Fruit fly (Drosophila melanogaster) whole organism, embryonic: Measurements from ENCODE around the gene CG2224.

ENCODE experiments used
- CG11093 ChIP-seq: fragments of 200-800 bp; sonication (Bioruptor generic); IDR thresholded peaks from 3 replicates; pipeline ENCODE4 v1.3.6; 2022; ENCODE audit warnings: missing biosample characterization, missing genetic modification characterization
- CG11398 ChIP-seq: fragments of 200-800 bp; sonication (Bioruptor generic); optimal IDR thresholded peaks from 2 replicates; lab custom pipeline; 2016; ENCODE audit warnings: missing biosample characterization, missing genetic modification characterization
- CG12104 ChIP-seq: fragments of 200-800 bp; sonication (Bioruptor generic); optimal IDR thresholded peaks from 3 replicates; lab custom pipeline; 2016; ENCODE audit warnings: missing biosample characterization, missing genetic modification characterization
- CG13123 ChIP-seq: fragments of 200-800 bp; sonication (Bioruptor generic); optimal IDR thresholded peaks from 2 replicates; lab custom pipeline; 2016; ENCODE audit warnings: missing biosample characterization, missing genetic modification characterization
- CG14710 ChIP-seq: fragments of 200-800 bp; sonication (Bioruptor generic); optimal IDR thresholded peaks from 3 replicates; lab custom pipeline; 2019; ENCODE audit warnings: missing biosample characterization, mild to moderate bottlenecking, missing genetic modification characterization, moderate library complexity
- CG15269 ChIP-seq: fragments of 200-800 bp; sonication (Bioruptor generic); optimal IDR thresholded peaks from 2 replicates; lab custom pipeline; 2018; ENCODE audit warnings: missing biosample characterization, mild to moderate bottlenecking, missing genetic modification characterization, moderate library complexity
- CG1529 ChIP-seq: fragments of 200-800 bp; sonication (Bioruptor generic); optimal IDR thresholded peaks from 3 replicates; lab custom pipeline; 2018; ENCODE audit warnings: missing biosample characterization, missing genetic modification characterization
- CG1647 ChIP-seq: fragments of 200-800 bp; sonication (Bioruptor generic); optimal IDR thresholded peaks from 3 replicates; lab custom pipeline; 2016; ENCODE audit warnings: missing biosample characterization, missing genetic modification characterization
- CG17186 ChIP-seq: fragments of 200-800 bp; sonication (Bioruptor generic); optimal IDR thresholded peaks from 3 replicates; lab custom pipeline; 2017; ENCODE audit warnings: missing biosample characterization, missing genetic modification reagents, missing genetic modification characterization
- CG17385 ChIP-seq: fragments of 200-800 bp; sonication (Bioruptor generic); optimal IDR thresholded peaks from 3 replicates; lab custom pipeline; 2018; ENCODE audit warnings: missing biosample characterization, mild to moderate bottlenecking, missing genetic modification characterization
- CG17802 ChIP-seq: fragments of 200-800 bp; sonication (Bioruptor generic); optimal IDR thresholded peaks from 2 replicates; lab custom pipeline; 2018; ENCODE audit warnings: missing biosample characterization, mild to moderate bottlenecking, missing genetic modification characterization, moderate library complexity
- CG1832 ChIP-seq: fragments of 200-800 bp; sonication (Bioruptor generic); optimal IDR thresholded peaks from 2 replicates; lab custom pipeline; 2017; ENCODE audit warnings: missing biosample characterization, mild to moderate bottlenecking, missing genetic modification characterization, inconsistent platforms
- CG2116 ChIP-seq: fragments of 200-800 bp; sonication (Bioruptor generic); optimal IDR thresholded peaks from 3 replicates; lab custom pipeline; 2018; ENCODE audit warnings: missing biosample characterization, mild to moderate bottlenecking, missing genetic modification characterization
- CG3407 ChIP-seq: fragments of 200-800 bp; sonication (Bioruptor generic); optimal IDR thresholded peaks from 2 replicates; lab custom pipeline; 2018; ENCODE audit warnings: missing biosample characterization, mild to moderate bottlenecking, missing genetic modification characterization
- CG43689 ChIP-seq: fragments of 200-800 bp; sonication (Bioruptor generic); IDR thresholded peaks from 2 replicates; pipeline ENCODE4 v1.3.6; 2022; ENCODE audit warnings: missing biosample characterization, missing genetic modification characterization
- CG4617 ChIP-seq: fragments of 200-800 bp; sonication (Bioruptor generic); optimal IDR thresholded peaks from 3 replicates; lab custom pipeline; 2016; ENCODE audit warnings: missing biosample characterization, missing genetic modification characterization, borderline replicate concordance
- CG6654 ChIP-seq: fragments of 200-800 bp; sonication (Bioruptor generic); optimal IDR thresholded peaks from 2 replicates; lab custom pipeline; 2017; ENCODE audit warnings: missing biosample characterization, mild to moderate bottlenecking, missing genetic modification characterization
- CG7786 ChIP-seq: fragments of 200-800 bp; sonication (Bioruptor generic); optimal IDR thresholded peaks from 2 replicates; lab custom pipeline; 2016; ENCODE audit warnings: missing biosample characterization, missing genetic modification characterization
- CG7839 ChIP-seq: fragments of 200-800 bp; sonication (Bioruptor generic); optimal IDR thresholded peaks from 3 replicates; lab custom pipeline; 2018; ENCODE audit warnings: missing biosample characterization, mild to moderate bottlenecking, missing genetic modification characterization, moderate library complexity
- CG7963 ChIP-seq: fragments of 200-800 bp; sonication (Bioruptor generic); IDR thresholded peaks from 3 replicates; pipeline ENCODE4 v1.3.6; 2022; ENCODE audit warnings: missing biosample characterization, missing genetic modification characterization; ENCODE audit not compliant: partially characterized antibody
- CG8089 ChIP-seq: fragments of 200-800 bp; sonication (Bioruptor generic); optimal IDR thresholded peaks from 3 replicates; lab custom pipeline; 2016; ENCODE audit warnings: missing biosample characterization, missing genetic modification characterization
- CG9215 ChIP-seq: fragments of 200-800 bp; sonication (Bioruptor generic); IDR thresholded peaks from 2 replicates; pipeline ENCODE4 v1.3.6; 2022; ENCODE audit warnings: missing biosample characterization, missing genetic modification characterization
- Dfd ChIP-seq, 2 experiments: fragments of >200 bp; optimal IDR thresholded peaks; 2 replicates each; lab custom pipeline; 2017; ENCODE audit warnings: missing biosample characterization in 2 of 2, missing genetic modification characterization in 2 of 2
- Doc2 ChIP-seq: fragments of 200-800 bp; sonication (Bioruptor generic); IDR thresholded peaks from 2 replicates; pipeline ENCODE4 v1.3.6; 2022; ENCODE audit warnings: missing biosample characterization, missing genetic modification characterization
- HLH4C ChIP-seq: fragments of 200-800 bp; sonication (Bioruptor generic); IDR thresholded peaks from 3 replicates; pipeline ENCODE4 v1.3.6; 2022; ENCODE audit warnings: missing biosample characterization, missing genetic modification characterization; ENCODE audit not compliant: partially characterized antibody
- Hr78 ChIP-seq, 2 experiments: fragments of 200-800 bp in 1 of 2; fragments of >200 bp in 1 of 2; sonication (Bioruptor generic) in 1 of 2; optimal IDR thresholded peaks; 2 replicates each; lab custom pipeline; 2017 to 2019; ENCODE audit warnings: missing biosample characterization in 2 of 2, missing genetic modification characterization in 2 of 2, mild to moderate bottlenecking in 1 of 2, moderate library complexity in 1 of 2
- MTF-1 ChIP-seq: fragments of 200-800 bp; sonication (Bioruptor generic); optimal IDR thresholded peaks from 2 replicates; lab custom pipeline; 2018; ENCODE audit warnings: missing biosample characterization, mild to moderate bottlenecking, missing genetic modification characterization, borderline replicate concordance
- Meics ChIP-seq: fragments of 200-800 bp; sonication (Bioruptor generic); optimal IDR thresholded peaks from 2 replicates; lab custom pipeline; 2017; ENCODE audit warnings: missing biosample characterization, mild to moderate bottlenecking, missing genetic modification characterization
- NFAT ChIP-seq: fragments of 200-800 bp; sonication (Bioruptor generic); IDR thresholded peaks from 2 replicates; pipeline ENCODE4 v1.3.6; 2022; ENCODE audit warnings: missing biosample characterization, missing genetic modification characterization
- NK7.1 ChIP-seq: fragments of 200-800 bp; sonication (Bioruptor generic); optimal IDR thresholded peaks from 3 replicates; lab custom pipeline; 2016; ENCODE audit warnings: missing biosample characterization, missing genetic modification characterization
- Rfx ChIP-seq: fragments of 200-800 bp; sonication (Bioruptor generic); IDR thresholded peaks from 2 replicates; pipeline ENCODE4 v1.3.6; 2022; ENCODE audit warnings: missing biosample characterization, missing genetic modification characterization
- Rx ChIP-seq: fragments of 200-800 bp; sonication (Bioruptor generic); IDR thresholded peaks from 2 replicates; pipeline ENCODE4 v1.3.6; 2022; ENCODE audit warnings: missing biosample characterization, missing genetic modification characterization
- Sin3A ChIP-seq: fragments of >200 bp; optimal IDR thresholded peaks from 2 replicates; lab custom pipeline; 2018
- bbx ChIP-seq: fragments of 200-800 bp; sonication (Bioruptor generic); IDR thresholded peaks from 2 replicates; pipeline ENCODE4 v1.3.6; 2022; ENCODE audit warnings: missing biosample characterization, missing genetic modification characterization; ENCODE audit not compliant: partially characterized antibody
- ci ChIP-seq: fragments of 200-800 bp; sonication (Bioruptor generic); IDR thresholded peaks from 3 replicates; pipeline ENCODE4 v1.3.6; 2022; ENCODE audit warnings: missing biosample characterization, missing genetic modification characterization
- dan ChIP-seq: fragments of 200-800 bp; sonication (Bioruptor generic); IDR thresholded peaks from 2 replicates; pipeline ENCODE4 v1.3.6; 2022; ENCODE audit warnings: missing biosample characterization, missing genetic modification characterization
- danr ChIP-seq: fragments of 200-800 bp; sonication (Bioruptor generic); IDR thresholded peaks from 2 replicates; pipeline ENCODE4 v1.3.6; 2022; ENCODE audit warnings: missing biosample characterization, missing genetic modification characterization
- en ChIP-seq: fragments of 200-800 bp; sonication (Bioruptor generic); optimal IDR thresholded peaks from 2 replicates; lab custom pipeline; 2016; ENCODE audit warnings: missing biosample characterization, missing genetic modification characterization
- ewg ChIP-seq: fragments of 200-800 bp; sonication (Bioruptor generic); optimal IDR thresholded peaks from 3 replicates; lab custom pipeline; 2017; ENCODE audit warnings: mild to moderate bottlenecking, missing biosample characterization, missing genetic modification reagents, missing genetic modification characterization
- grn ChIP-seq: fragments of 200-800 bp; sonication (Bioruptor generic); optimal IDR thresholded peaks from 3 replicates; lab custom pipeline; 2017; ENCODE audit warnings: missing biosample characterization, missing genetic modification characterization
- gt ChIP-seq: fragments of 200-800 bp; sonication (Bioruptor generic); IDR thresholded peaks from 2 replicates; pipeline ENCODE4 v1.3.6; 2022; ENCODE audit warnings: missing biosample characterization, missing genetic modification characterization
- her ChIP-seq: fragments of 200-800 bp; sonication (Bioruptor generic); optimal IDR thresholded peaks from 2 replicates; lab custom pipeline; 2016; ENCODE audit warnings: missing biosample characterization, missing genetic modification characterization
- hkb ChIP-seq, 2 experiments: fragments of 200-800 bp in 1 of 2; fragments of >200 bp in 1 of 2; sonication (Bioruptor generic) in 1 of 2; IDR thresholded peaks in 1 of 2; optimal IDR thresholded peaks in 1 of 2; 2 replicates each; pipeline versions ENCODE4 v1.3.6 to Lab custom; 2017 to 2022; ENCODE audit warnings: missing biosample characterization in 1 of 2, missing genetic modification characterization in 1 of 2
- jumu ChIP-seq: fragments of 200-800 bp; sonication (Bioruptor generic); optimal IDR thresholded peaks from 3 replicates; lab custom pipeline; 2016; ENCODE audit warnings: missing biosample characterization, missing genetic modification characterization
- ranshi ChIP-seq: fragments of 200-800 bp; sonication (Bioruptor generic); IDR thresholded peaks from 2 replicates; pipeline ENCODE4 v1.3.6; 2022; ENCODE audit warnings: missing biosample characterization, missing genetic modification characterization
- sd ChIP-seq: fragments of 200-800 bp; sonication (Bioruptor generic); optimal IDR thresholded peaks from 3 replicates; lab custom pipeline; 2018; ENCODE audit warnings: missing biosample characterization, mild to moderate bottlenecking, missing genetic modification characterization, moderate library complexity
- stwl ChIP-seq: fragments of 200-800 bp; sonication (Bioruptor generic); optimal IDR thresholded peaks from 3 replicates; lab custom pipeline; 2018; ENCODE audit warnings: missing biosample characterization, mild to moderate bottlenecking, missing genetic modification characterization, moderate library complexity
- tin ChIP-seq: fragments of 200-800 bp; sonication (Bioruptor generic); optimal IDR thresholded peaks from 3 replicates; lab custom pipeline; 2016; ENCODE audit warnings: missing biosample characterization, missing genetic modification characterization
- wdn ChIP-seq: fragments of 200-800 bp; sonication (Bioruptor generic); IDR thresholded peaks from 2 replicates; pipeline ENCODE4 v1.3.6; 2022; ENCODE audit warnings: missing biosample characterization, missing genetic modification characterization
- zen2 ChIP-seq: fragments of 200-800 bp; sonication (Bioruptor generic); IDR thresholded peaks from 3 replicates; pipeline ENCODE4 v1.3.6; 2022; ENCODE audit warnings: missing biosample characterization, missing genetic modification characterization; ENCODE audit not compliant: partially characterized antibody
- zfh1 ChIP-seq: fragments of 200-800 bp; sonication (Bioruptor generic); IDR thresholded peaks from 3 replicates; pipeline ENCODE4 v1.3.6; 2022; ENCODE audit warnings: missing biosample characterization, missing genetic modification characterization

The CG2224 gene

dm6 chr3R:30427805-30428359 lies 31.2 kb downstream of the CG2224 start, which contains the start of gene CG2218 (continued):
- TF ChIP-seq CG12104 (GFP tag; lab: Kevin White, UChicago): no peak
- no peak for TF ChIP-seq MTF-1 (GFP tag; lab: Kevin White, UChicago)
- no peak for TF ChIP-seq CG1529 (GFP tag; lab: Kevin White, UChicago)
- TF ChIP-seq Rx: no peak
- peak; percentile 49 for TF ChIP-seq CG2116
- TF ChIP-seq en (GFP tag; lab: Kevin White, UChicago): no peak
- peak; percentile 65 for TF ChIP-seq CG14710 (tag; lab: Kevin White, UChicago)
- TF ChIP-seq HLH4C (GFP tag; lab: Robert Waterston, UW): no peak
- TF ChIP-seq CG1832: no peak
- no peak for TF ChIP-seq Meics (GFP tag; lab: Kevin White, UChicago)
- no peak for TF ChIP-seq Doc2 (GFP tag; lab: Robert Waterston, UW)
- no peak for TF ChIP-seq wdn
- peak; percentile 64 for TF ChIP-seq CG17186 (GFP tag; lab: Kevin White, UChicago)
- no peak for TF ChIP-seq CG43689 (GFP tag; lab: Robert Waterston, UW)
- TF ChIP-seq her: peak; percentile 11
- TF ChIP-seq CG3407 (GFP tag; lab: Kevin White, UChicago): no peak
- TF ChIP-seq ci: no peak
- peak; percentile 24 for TF ChIP-seq jumu
- no peak for TF ChIP-seq gt (GFP tag; lab: Robert Waterston, UW)
- TF ChIP-seq CG13123 (GFP tag; lab: Kevin White, UChicago): no peak
- peak; percentile 44 for TF ChIP-seq Rfx (GFP tag; lab: Robert Waterston, UW)
- TF ChIP-seq zfh1: no peak
- no peak for TF ChIP-seq CG9215
- TF ChIP-seq ranshi (GFP tag; lab: Robert Waterston, UW): no peak
- TF ChIP-seq CG4617: peak; percentile 87
- no peak for TF ChIP-seq CG1647 (GFP tag; lab: Kevin White, UChicago)
- no peak for TF ChIP-seq CG11093
- TF ChIP-seq ewg: no peak
- TF ChIP-seq NK7.1: no peak
- TF ChIP-seq CG7963 (GFP tag; lab: Robert Waterston, UW): no peak
- no peak for TF ChIP-seq CG17802 (tag; lab: Kevin White, UChicago)
- TF ChIP-seq CG7839 (tag; lab: Kevin White, UChicago): no peak
- no peak for TF ChIP-seq dan (GFP tag; lab: Robert Waterston, UW)
- TF ChIP-seq CG11398 (GFP tag; lab: Kevin White, UChicago): no peak
- no peak for TF ChIP-seq CG17385 (GFP tag; lab: Kevin White, UChicago)
- TF ChIP-seq tin: no peak
- no peak for TF ChIP-seq zen2 (GFP tag; lab: Robert Waterston, UW)
- TF ChIP-seq CG15269 (tag; lab: Kevin White, UChicago): no peak
- no peak for TF ChIP-seq CG8089 (GFP tag; lab: Kevin White, UChicago)
- peak; percentile 95 for TF ChIP-seq stwl (tag; lab: Kevin White, UChicago)
- no peak for TF ChIP-seq CG7786 (GFP tag; lab: Kevin White, UChicago)
- peak; percentile 46 for TF ChIP-seq Sin3A (lab: Kevin White, UChicago)
- no peak for TF ChIP-seq CG6654 (GFP tag; lab: Kevin White, UChicago)
- TF ChIP-seq Hr78 (GFP tag; optimal IDR thresholded peaks at IDR 0.05; lab: Kevin White, UChicago): no peak
- no peak; the same call in 1 of the 2 replicates for TF ChIP-seq bbx (GFP tag; lab: Robert Waterston, UW)
- TF ChIP-seq NFAT (GFP tag; lab: Robert Waterston, UW): no peak
- peak; percentile 25 for TF ChIP-seq sd (tag; lab: Kevin White, UChicago)
- no peak for TF ChIP-seq danr (GFP tag; lab: Robert Waterston, UW)
- no peak for TF ChIP-seq Dfd (GFP tag; optimal IDR thresholded peaks at IDR 0.05; lab: Kevin White, UChicago)
- no peak for TF ChIP-seq hkb (optimal IDR thresholded peaks at IDR 0.05; lab: Kevin White, UChicago)
- peak; percentile 33; the same call in 1 of the 2 replicates for TF ChIP-seq hkb (GFP tag; IDR thresholded peaks at IDR 0.05; lab: Robert Waterston, UW)
- TF ChIP-seq grn (GFP tag; lab: Kevin White, UChicago): no peak
